Worm (Caenorhabditis elegans) whole organism, early embryonic: Measurements from ENCODE around the gene Y39C12A.9.

Experiments used
- B0310.2 ChIP-seq: sonication (generic microtip); optimal IDR thresholded peaks from 2 replicates; lab custom pipeline; 2016; ENCODE audit warnings: mild to moderate bottlenecking, missing genetic modification characterization, missing compliant biosample characterization
- F13C5.2 ChIP-seq: sonication (generic microtip); optimal IDR thresholded peaks from 2 replicates; lab custom pipeline; 2017; ENCODE audit warnings: mild to moderate bottlenecking, missing genetic modification characterization, inconsistent platforms, missing compliant biosample characterization
- aly-1 ChIP-seq: sonication (generic microtip); optimal IDR thresholded peaks from 2 replicates; lab custom pipeline; 2016; ENCODE audit warnings: missing genetic modification characterization, missing compliant biosample characterization
- ama-1 ChIP-seq: fragments of 150-350 bp; optimal IDR thresholded peaks from 2 replicates; lab custom pipeline; 2014
- ceh-13 ChIP-seq: fragments of 200-800 bp; sonication (Bioruptor generic); optimal IDR thresholded peaks from 2 replicates; lab custom pipeline; 2018; ENCODE audit warnings: mild to moderate bottlenecking, missing genetic modification characterization, missing compliant biosample characterization
- ceh-36 ChIP-seq: sonication (generic microtip); optimal IDR thresholded peaks from 2 replicates; lab custom pipeline; 2016; ENCODE audit warnings: missing genetic modification characterization, inconsistent platforms, missing compliant biosample characterization
- ets-7 ChIP-seq: sonication (generic microtip); optimal IDR thresholded peaks from 2 replicates; lab custom pipeline; 2016; ENCODE audit warnings: missing genotype, missing genetic modification characterization, missing compliant biosample characterization
- flt-1 ChIP-seq: fragments of 200-800 bp; sonication (Bioruptor generic); IDR thresholded peaks from 2 replicates; pipeline ENCODE4 v1.3.6; 2022; ENCODE audit warnings: missing genetic modification characterization, missing compliant biosample characterization
- hmbx-1 ChIP-seq: sonication (generic microtip); optimal IDR thresholded peaks from 2 replicates; lab custom pipeline; 2016; ENCODE audit warnings: mild to moderate bottlenecking, missing genetic modification characterization, missing compliant biosample characterization
- hmg-4 ChIP-seq: fragments of 200-800 bp; sonication (Bioruptor generic); optimal IDR thresholded peaks from 2 replicates; lab custom pipeline; 2018; ENCODE audit warnings: mild to moderate bottlenecking, missing genetic modification characterization, missing compliant biosample characterization
- hnd-1 ChIP-seq: sonication (generic microtip); optimal IDR thresholded peaks from 2 replicates; lab custom pipeline; 2016; ENCODE audit warnings: missing genetic modification characterization, missing compliant biosample characterization
- pes-1 ChIP-seq: fragments of 200-800 bp; sonication (Bioruptor generic); IDR thresholded peaks from 2 replicates; pipeline ENCODE4 v1.3.6; 2022; ENCODE audit warnings: missing genetic modification reagents, missing genetic modification characterization, missing compliant biosample characterization
- scrt-1 ChIP-seq: fragments of 200-800 bp; sonication (Bioruptor generic); IDR thresholded peaks from 2 replicates; pipeline ENCODE4 v1.3.6; 2022; ENCODE audit warnings: missing genetic modification characterization, missing compliant biosample characterization
- sea-1 ChIP-seq: fragments of 200-800 bp; sonication (Bioruptor generic); conservative IDR thresholded peaks from 2 replicates; pipeline ENCODE4 v1.3.6; 2022; ENCODE audit warnings: missing genetic modification characterization, missing compliant biosample characterization
- tbx-11 ChIP-seq: fragments of 200-800 bp; sonication (Bioruptor generic); IDR thresholded peaks from 2 replicates; pipeline ENCODE4 v1.3.6; 2022; ENCODE audit warnings: missing genetic modification characterization, missing compliant biosample characterization
- tbx-37 ChIP-seq: fragments of 200-800 bp; sonication (Bioruptor generic); conservative IDR thresholded peaks from 2 replicates; pipeline ENCODE4 v1.3.6; 2022; ENCODE audit warnings: missing genetic modification reagents, missing genetic modification characterization, missing compliant biosample characterization
- tra-4 ChIP-seq: sonication (generic microtip); optimal IDR thresholded peaks from 2 replicates; lab custom pipeline; 2017; ENCODE audit warnings: missing genetic modification characterization, missing compliant biosample characterization

Y39C12A.9 gene

ce11 chrIV:12218253-12218652, 40.8 kb downstream of the Y39C12A.9 start:
- TF ChIP-seq hmbx-1 (tag; lab: Kevin White, UChicago) (no peak), pes-1 (GFP tag; lab: Robert Waterston, UW) (no peak)

ce11 chrIV:12217142-12217541, 41.9 kb downstream of the Y39C12A.9 start:
- no peak for TF ChIP-seq hnd-1
- TF ChIP-seq scrt-1 (GFP tag; lab: Robert Waterston, UW), result no peak
- TF ChIP-seq flt-1 (GFP tag; lab: Robert Waterston, UW), result no peak
- TF ChIP-seq hmbx-1 (tag; lab: Kevin White, UChicago), result no peak
- no peak for TF ChIP-seq ama-1 (lab: Kevin White, UChicago)
- no peak for TF ChIP-seq tbx-37 (GFP tag; lab: Robert Waterston, UW)
- no peak for TF ChIP-seq sea-1
- no peak for TF ChIP-seq pes-1 (GFP tag; lab: Robert Waterston, UW)
- TF ChIP-seq aly-1 (tag; lab: Kevin White, UChicago), result no peak

- TF ChIP-seq hmg-4 (GFP tag; lab: Kevin White, UChicago), result peak; percentile 0
- TF ChIP-seq flt-1 (GFP tag; lab: Robert Waterston, UW), result no peak
Measured at ce11 chrIV:12215762-12216295, 43.2 kb downstream of the Y39C12A.9 start, which contains the start of gene phy-2. Gene phy-2, minus strand, starts transcription at chrIV:12215987.

- no peak for TF ChIP-seq flt-1 (GFP tag; lab: Robert Waterston, UW)
- no peak for TF ChIP-seq tra-4 (tag; lab: Kevin White, UChicago)
- TF ChIP-seq ceh-36 (tag; lab: Kevin White, UChicago), result no peak
- no peak for TF ChIP-seq hmbx-1 (tag; lab: Kevin White, UChicago)
- no peak for TF ChIP-seq tbx-11 (GFP tag; lab: Robert Waterston, UW)
- no peak for TF ChIP-seq tbx-37 (GFP tag; lab: Robert Waterston, UW)
- TF ChIP-seq scrt-1 (GFP tag; lab: Robert Waterston, UW), result no peak
- no peak for TF ChIP-seq hnd-1
- no peak for TF ChIP-seq F13C5.2 (tag; lab: Kevin White, UChicago)
- TF ChIP-seq B0310.2 (tag; lab: Kevin White, UChicago), result no peak
- TF ChIP-seq ets-7 (tag; lab: Kevin White, UChicago), result no peak
- TF ChIP-seq aly-1 (tag; lab: Kevin White, UChicago), result no peak
- no peak for TF ChIP-seq sea-1
- TF ChIP-seq pes-1 (GFP tag; lab: Robert Waterston, UW), result no peak
Measured at ce11 chrIV:12212814-12213213, 46.2 kb downstream of the Y39C12A.9 start.

- TF ChIP-seq ama-1 (lab: Kevin White, UChicago) (no peak), flt-1 (GFP tag; lab: Robert Waterston, UW) (no peak), sea-1 (no peak), tra-4 (tag; lab: Kevin White, UChicago) (no peak), hmbx-1 (tag; lab: Kevin White, UChicago) (no peak), tbx-37 (GFP tag; lab: Robert Waterston, UW) (no peak), pes-1 (GFP tag; lab: Robert Waterston, UW) (no peak), hnd-1 (no peak), aly-1 (tag; lab: Kevin White, UChicago) (no peak), tbx-11 (GFP tag; lab: Robert Waterston, UW) (no peak), ceh-36 (tag; lab: Kevin White, UChicago) (no peak), B0310.2 (tag; lab: Kevin White, UChicago) (no peak), hmg-4 (GFP tag; lab: Kevin White, UChicago) (no peak), ceh-13 (no peak), scrt-1 (GFP tag; lab: Robert Waterston, UW) (no peak), ets-7 (tag; lab: Kevin White, UChicago) (no peak)
Measured at ce11 chrIV:12211292-12211691, 47.7 kb downstream of the Y39C12A.9 start.

ce11 chrIV:12208984-12209676, 49.9 kb downstream of the Y39C12A.9 start, which contains the start of the genes marb-1 and F35G2.3:
Gene marb-1, minus strand, starts transcription at chrIV:12209010.
Gene F35G2.3, plus strand, starts transcription at chrIV:12209626.
- no peak for TF ChIP-seq ceh-13

- TF ChIP-seq hmg-4 (GFP tag; lab: Kevin White, UChicago) (no peak), tra-4 (tag; lab: Kevin White, UChicago) (no peak), sea-1 (no peak), pes-1 (GFP tag; lab: Robert Waterston, UW) (no peak), hnd-1 (no peak), aly-1 (tag; lab: Kevin White, UChicago) (no peak), flt-1 (GFP tag; lab: Robert Waterston, UW) (no peak)
Measured at ce11 chrIV:12207873-12208272, 51.1 kb downstream of the Y39C12A.9 start.
